Worm (Caenorhabditis elegans) whole organism, L2 larva: ENCODE results near the gene cyp-14A1.

Experiments used
- alr-1 ChIP-seq: fragments of 150-350 bp; optimal IDR thresholded peaks from 2 replicates; lab custom pipeline; 2014; ENCODE audit warnings: missing biosample characterization, missing genetic modification characterization
- aly-2 ChIP-seq: fragments of 150-350 bp; optimal IDR thresholded peaks from 2 replicates; lab custom pipeline; 2014; ENCODE audit warnings: missing biosample characterization, missing genetic modification characterization
- ama-1 ChIP-seq: fragments of 150-350 bp; optimal IDR thresholded peaks from 2 replicates; lab custom pipeline; 2018; ENCODE audit warnings: inconsistent platforms
- egl-27 ChIP-seq: sonication (generic microtip); optimal IDR thresholded peaks from 3 replicates; lab custom pipeline; 2017; ENCODE audit warnings: missing biosample characterization, missing genetic modification reagents, missing genetic modification characterization
- lin-39 ChIP-seq: fragments of 150-350 bp; optimal IDR thresholded peaks from 2 replicates; lab custom pipeline; 2014; ENCODE audit warnings: missing biosample characterization, missing genetic modification reagents, missing genetic modification characterization
- unc-62 ChIP-seq: fragments of 150-350 bp; optimal IDR thresholded peaks from 2 replicates; lab custom pipeline; 2014; ENCODE audit warnings: missing biosample characterization, missing genetic modification reagents, missing genetic modification characterization

ce11 chrX:13220609-13221008 is 46.5 kb downstream of the cyp-14A1 start:
- TF ChIP-seq aly-2 (tag; lab: Kevin White, UChicago) = no peak
- no peak for TF ChIP-seq ama-1 (lab: Kevin White, UChicago)
- TF ChIP-seq egl-27 (tag; lab: Kevin White, UChicago) = no peak
- TF ChIP-seq lin-39 = no peak
- no peak for TF ChIP-seq alr-1
- no peak for TF ChIP-seq unc-62
